Worm (Caenorhabditis elegans) whole organism, L1 larva: ENCODE data around the gene dnj-10.

ENCODE experiments used
- nhr-12 ChIP-seq: sonication (generic microtip); optimal IDR thresholded peaks from 2 replicates; lab custom pipeline; 2017; ENCODE audit warnings: missing biosample characterization, missing genetic modification characterization
- nhr-84 ChIP-seq: sonication (generic microtip); optimal IDR thresholded peaks from 2 replicates; lab custom pipeline; 2017; ENCODE audit warnings: missing biosample characterization, missing genetic modification characterization
- pqm-1 ChIP-seq: sonication (generic microtip); optimal IDR thresholded peaks from 3 replicates; lab custom pipeline; 2017; ENCODE audit warnings: missing biosample characterization, missing genetic modification characterization
- snpc-4 ChIP-seq: fragments of 150-350 bp; optimal IDR thresholded peaks from 2 replicates; lab custom pipeline; 2014; ENCODE audit warnings: missing biosample characterization, missing genetic modification characterization
- ztf-11 ChIP-seq, 2 experiments: sonication (generic microtip); optimal IDR thresholded peaks; 2 replicates each; lab custom pipeline; 2016 to 2017; ENCODE audit warnings: missing genetic modification characterization in 2 of 2, missing biosample characterization in 1 of 2, missing compliant biosample characterization in 1 of 2

DNA sequence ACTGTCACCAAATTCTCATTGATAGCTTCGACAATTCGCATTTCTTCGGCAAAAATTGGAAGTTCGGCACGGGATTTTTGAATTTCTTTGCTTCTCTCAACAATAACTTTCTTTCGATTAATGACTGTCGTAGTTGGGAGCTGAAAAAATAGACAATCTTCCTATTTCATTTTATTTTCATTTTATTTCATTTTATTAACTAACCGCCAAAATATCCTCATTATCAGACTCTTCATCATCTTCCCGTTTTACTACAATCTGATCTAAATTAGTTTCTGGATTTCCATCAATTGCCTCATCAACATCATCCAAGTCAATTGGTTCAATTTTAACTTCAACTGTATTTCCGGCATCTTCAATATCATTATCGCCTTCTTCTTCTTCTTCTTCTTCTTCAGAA lies 17.4 kb upstream of the dnj-10 start:
- TF ChIP-seq nhr-12, result no peak
- no peak for TF ChIP-seq ztf-11 (tag; optimal IDR thresholded peaks at IDR 0.05; lab: Kevin White, UChicago)
- no peak for TF ChIP-seq pqm-1
- TF ChIP-seq nhr-84 (tag; lab: Kevin White, UChicago), result no peak
- TF ChIP-seq snpc-4 (tag; lab: Kevin White, UChicago), result no peak
